Fruit fly (Drosophila melanogaster) whole organism, embryonic: Measurements from ENCODE around the gene mTerf3.

ENCODE experiments used
- CG10321 ChIP-seq: fragments of 200-800 bp; sonication (Bioruptor generic); IDR thresholded peaks from 2 replicates; pipeline ENCODE4 v1.3.6; 2022; ENCODE audit warnings: missing biosample characterization, missing genetic modification characterization
- CG10462 ChIP-seq: fragments of 200-800 bp; sonication (Bioruptor generic); optimal IDR thresholded peaks from 2 replicates; lab custom pipeline; 2016; ENCODE audit warnings: missing biosample characterization, missing genetic modification characterization
- CG13287 ChIP-seq: fragments of 200-800 bp; sonication (Bioruptor generic); IDR thresholded peaks from 2 replicates; pipeline ENCODE4 v1.3.6; 2022; ENCODE audit warnings: missing biosample characterization, missing genetic modification characterization; ENCODE audit not compliant: partially characterized antibody
- CG14965 ChIP-seq: fragments of 200-800 bp; sonication (Bioruptor generic); optimal IDR thresholded peaks from 2 replicates; lab custom pipeline; 2016; ENCODE audit warnings: missing biosample characterization, missing genetic modification characterization, borderline replicate concordance
- CG15514 ChIP-seq: fragments of 200-800 bp; sonication (Bioruptor generic); optimal IDR thresholded peaks from 3 replicates; lab custom pipeline; 2017; ENCODE audit warnings: missing biosample characterization, missing genetic modification characterization, mild to moderate bottlenecking, moderate library complexity, missing genetic modification reagents
- CG1602 ChIP-seq: fragments of 200-800 bp; sonication (Bioruptor generic); optimal IDR thresholded peaks from 3 replicates; lab custom pipeline; 2016; ENCODE audit warnings: missing biosample characterization, missing genetic modification characterization
- CG1603 ChIP-seq: fragments of 200-800 bp; sonication (Bioruptor generic); optimal IDR thresholded peaks from 2 replicates; lab custom pipeline; 2019; ENCODE audit warnings: missing biosample characterization, mild to moderate bottlenecking, missing genetic modification characterization, moderate library complexity
- CG17568 ChIP-seq: fragments of 200-800 bp; sonication (Bioruptor generic); optimal IDR thresholded peaks from 2 replicates; lab custom pipeline; 2018; ENCODE audit warnings: missing biosample characterization, mild to moderate bottlenecking, missing genetic modification characterization, moderate library complexity
- CG1832 ChIP-seq: fragments of 200-800 bp; sonication (Bioruptor generic); optimal IDR thresholded peaks from 2 replicates; lab custom pipeline; 2017; ENCODE audit warnings: missing biosample characterization, mild to moderate bottlenecking, missing genetic modification characterization, inconsistent platforms
- CG2199 ChIP-seq: fragments of 200-800 bp; sonication (Bioruptor generic); IDR thresholded peaks from 3 replicates; pipeline ENCODE4 v1.3.6; 2022; ENCODE audit warnings: missing biosample characterization, missing genetic modification characterization
- CG32532 ChIP-seq: fragments of 200-800 bp; sonication (Bioruptor generic); IDR thresholded peaks from 2 replicates; pipeline ENCODE4 v1.3.6; 2022; ENCODE audit warnings: missing biosample characterization, missing genetic modification characterization
- CG32772 ChIP-seq: fragments of 200-800 bp; sonication (Bioruptor generic); IDR thresholded peaks from 2 replicates; pipeline ENCODE4 v1.3.6; 2022; ENCODE audit warnings: missing biosample characterization, missing genetic modification characterization
- CG33557 ChIP-seq: fragments of 200-800 bp; sonication (Bioruptor generic); optimal IDR thresholded peaks from 2 replicates; lab custom pipeline; 2019; ENCODE audit warnings: missing biosample characterization, mild to moderate bottlenecking, missing genetic modification characterization, moderate library complexity
- CG5953 ChIP-seq: fragments of 200-800 bp; sonication (Bioruptor generic); IDR thresholded peaks from 2 replicates; pipeline ENCODE4 v1.3.6; 2022; ENCODE audit warnings: missing biosample characterization, missing genetic modification characterization
- CG6175 ChIP-seq: fragments of 200-800 bp; sonication (Bioruptor generic); IDR thresholded peaks from 3 replicates; pipeline ENCODE4 v1.3.6; 2022; ENCODE audit warnings: missing biosample characterization, missing genetic modification characterization
- CG7271 ChIP-seq: fragments of 200-800 bp; sonication (Bioruptor generic); optimal IDR thresholded peaks from 2 replicates; lab custom pipeline; 2018; ENCODE audit warnings: missing biosample characterization, mild to moderate bottlenecking, missing genetic modification characterization, moderate library complexity
- CG7963 ChIP-seq: fragments of 200-800 bp; sonication (Bioruptor generic); IDR thresholded peaks from 3 replicates; pipeline ENCODE4 v1.3.6; 2022; ENCODE audit warnings: missing biosample characterization, missing genetic modification characterization; ENCODE audit not compliant: partially characterized antibody
- CG9215 ChIP-seq: fragments of 200-800 bp; sonication (Bioruptor generic); IDR thresholded peaks from 2 replicates; pipeline ENCODE4 v1.3.6; 2022; ENCODE audit warnings: missing biosample characterization, missing genetic modification characterization
- CrebB ChIP-seq: fragments of 200-800 bp; sonication (Bioruptor generic); optimal IDR thresholded peaks from 3 replicates; lab custom pipeline; 2018; ENCODE audit warnings: missing biosample characterization, mild to moderate bottlenecking, missing genetic modification characterization
- D19A ChIP-seq: fragments of 200-800 bp; optimal IDR thresholded peaks from 3 replicates; lab custom pipeline; 2019; ENCODE audit warnings: missing biosample characterization, mild to moderate bottlenecking, missing genetic modification characterization, moderate library complexity
- Dll ChIP-seq: fragments of 200-800 bp; sonication (Bioruptor generic); IDR thresholded peaks from 4 replicates; pipeline ENCODE4 v1.3.6; 2022; ENCODE audit warnings: missing biosample characterization, missing genetic modification characterization; ENCODE audit not compliant: partially characterized antibody
- Dref ChIP-seq: fragments of 200-800 bp; sonication (Bioruptor generic); IDR thresholded peaks from 2 replicates; pipeline ENCODE4 v1.3.6; 2022; ENCODE audit warnings: missing biosample characterization, missing genetic modification characterization
- E2f1 ChIP-seq: fragments of 200-800 bp; sonication (Bioruptor generic); IDR thresholded peaks from 2 replicates; pipeline ENCODE4 v1.3.6; 2022; ENCODE audit warnings: missing biosample characterization, missing genetic modification characterization
- Fer1 ChIP-seq: fragments of 200-800 bp; sonication (Bioruptor generic); optimal IDR thresholded peaks from 2 replicates; lab custom pipeline; 2017; ENCODE audit warnings: missing biosample characterization, mild to moderate bottlenecking, missing genetic modification characterization
- GATAe ChIP-seq: fragments of 200-800 bp; sonication (Bioruptor generic); conservative IDR thresholded peaks from 2 replicates; pipeline ENCODE4 v1.3.6; 2022; ENCODE audit warnings: missing biosample characterization, missing genetic modification characterization
- HLH54F ChIP-seq: fragments of 200-800 bp; sonication (Bioruptor generic); optimal IDR thresholded peaks from 3 replicates; lab custom pipeline; 2016; ENCODE audit warnings: missing biosample characterization, missing genetic modification characterization
- HmgZ ChIP-seq: fragments of 200-800 bp; sonication (Bioruptor generic); optimal IDR thresholded peaks from 2 replicates; lab custom pipeline; 2018; ENCODE audit warnings: missing biosample characterization, mild to moderate bottlenecking, missing genetic modification characterization
- Mad ChIP-seq: fragments of 200-800 bp; sonication (Bioruptor generic); optimal IDR thresholded peaks from 2 replicates; lab custom pipeline; 2016; ENCODE audit warnings: missing biosample characterization, missing genetic modification characterization
- Scr ChIP-seq: fragments of 200-800 bp; sonication (Bioruptor generic); IDR thresholded peaks from 2 replicates; pipeline ENCODE4 v1.3.6; 2022; ENCODE audit warnings: missing biosample characterization, missing genetic modification characterization; ENCODE audit not compliant: partially characterized antibody
- Sry-δ ChIP-seq: fragments of 200-800 bp; sonication (Bioruptor generic); optimal IDR thresholded peaks from 2 replicates; lab custom pipeline; 2016; ENCODE audit warnings: missing biosample characterization, missing genetic modification characterization
- Ssrp ChIP-seq: fragments of 200-800 bp; sonication (Bioruptor generic); optimal IDR thresholded peaks from 2 replicates; lab custom pipeline; 2018; ENCODE audit warnings: missing biosample characterization, mild to moderate bottlenecking, missing genetic modification characterization, moderate library complexity
- al ChIP-seq: fragments of 200-800 bp; sonication (Bioruptor generic); IDR thresholded peaks from 2 replicates; pipeline ENCODE4 v1.3.6; 2022; ENCODE audit warnings: missing biosample characterization, missing genetic modification characterization
- btn ChIP-seq: fragments of 200-800 bp; sonication (Bioruptor generic); optimal IDR thresholded peaks from 2 replicates; lab custom pipeline; 2016; ENCODE audit warnings: missing biosample characterization, missing genetic modification characterization
- caup ChIP-seq: fragments of 200-800 bp; sonication (Bioruptor generic); optimal IDR thresholded peaks from 3 replicates; lab custom pipeline; 2017; ENCODE audit warnings: missing biosample characterization, mild to moderate bottlenecking, missing genetic modification characterization, moderate library complexity; ENCODE audit not compliant: severe bottlenecking
- crc ChIP-seq: fragments of 200-800 bp; sonication (Bioruptor generic); optimal IDR thresholded peaks from 2 replicates; lab custom pipeline; 2016; ENCODE audit warnings: missing biosample characterization, missing genetic modification characterization
- disco-r ChIP-seq: fragments of 200-800 bp; sonication (Bioruptor generic); optimal IDR thresholded peaks from 2 replicates; lab custom pipeline; 2016; ENCODE audit warnings: missing biosample characterization, missing genetic modification characterization
- dysf ChIP-seq: fragments of 200-800 bp; sonication (Bioruptor generic); IDR thresholded peaks from 3 replicates; pipeline ENCODE4 v1.3.6; 2022; ENCODE audit warnings: missing biosample characterization, missing genetic modification characterization
- eyg ChIP-seq: fragments of 200-800 bp; sonication (Bioruptor generic); optimal IDR thresholded peaks from 3 replicates; lab custom pipeline; 2016; ENCODE audit warnings: missing biosample characterization, missing genetic modification characterization
- gcm ChIP-seq: fragments of 200-800 bp; sonication (Bioruptor generic); optimal IDR thresholded peaks from 2 replicates; lab custom pipeline; 2019; ENCODE audit warnings: missing biosample characterization, mild to moderate bottlenecking, missing genetic modification characterization, moderate library complexity
- gfzf ChIP-seq: fragments of 200-800 bp; sonication (Bioruptor generic); optimal IDR thresholded peaks from 2 replicates; lab custom pipeline; 2016; ENCODE audit warnings: missing biosample characterization, mild to moderate bottlenecking, missing genetic modification characterization, moderate library complexity
- grn ChIP-seq: fragments of 200-800 bp; sonication (Bioruptor generic); optimal IDR thresholded peaks from 3 replicates; lab custom pipeline; 2017; ENCODE audit warnings: missing biosample characterization, missing genetic modification characterization
- ham ChIP-seq: fragments of 200-800 bp; sonication (Bioruptor generic); IDR thresholded peaks from 2 replicates; pipeline ENCODE4 v1.3.6; 2022; ENCODE audit warnings: missing biosample characterization, missing genetic modification characterization
- lab ChIP-seq: fragments of 200-800 bp; sonication (Bioruptor generic); optimal IDR thresholded peaks from 3 replicates; lab custom pipeline; 2017; ENCODE audit warnings: missing biosample characterization, missing genetic modification characterization, mild to moderate bottlenecking, moderate library complexity, missing genetic modification reagents
- mld ChIP-seq: fragments of 200-800 bp; sonication (Bioruptor generic); IDR thresholded peaks from 3 replicates; pipeline ENCODE4 v1.3.6; 2022; ENCODE audit warnings: missing biosample characterization, missing genetic modification characterization; ENCODE audit not compliant: partially characterized antibody
- row ChIP-seq: fragments of 200-800 bp; sonication (Bioruptor generic); IDR thresholded peaks from 3 replicates; pipeline ENCODE4 v1.3.6; 2022; ENCODE audit warnings: missing biosample characterization, missing genetic modification characterization
- stwl ChIP-seq: fragments of 200-800 bp; sonication (Bioruptor generic); optimal IDR thresholded peaks from 3 replicates; lab custom pipeline; 2018; ENCODE audit warnings: missing biosample characterization, mild to moderate bottlenecking, missing genetic modification characterization, moderate library complexity
- sug ChIP-seq: fragments of 200-800 bp; optimal IDR thresholded peaks from 2 replicates; lab custom pipeline; 2019; ENCODE audit warnings: missing biosample characterization, mild to moderate bottlenecking, missing genetic modification characterization, moderate library complexity
- trh ChIP-seq: fragments of 200-800 bp; sonication (Bioruptor generic); optimal IDR thresholded peaks from 2 replicates; lab custom pipeline; 2016; ENCODE audit warnings: missing biosample characterization, missing genetic modification characterization
- twi ChIP-seq: fragments of 200-800 bp; optimal IDR thresholded peaks from 2 replicates; lab custom pipeline; 2019; ENCODE audit warnings: missing biosample characterization, mild to moderate bottlenecking, missing genetic modification characterization, moderate library complexity
- usp ChIP-seq: fragments of >200 bp; optimal IDR thresholded peaks from 2 replicates; lab custom pipeline; 2017; ENCODE audit warnings: missing biosample characterization, missing genetic modification characterization

The mTerf3 gene

dm6 chr3L:20491525-20492132 is 28.9 kb downstream of the mTerf3 start, which contains the start of gene ND-39 (continued):
- TF ChIP-seq D19A (tag; lab: Kevin White, UChicago) (no peak), gcm (GFP tag; lab: Kevin White, UChicago) (no peak), lab (GFP tag; lab: Kevin White, UChicago) (peak; percentile 55), Mad (GFP tag; lab: Kevin White, UChicago) (no peak), CrebB (no peak), HmgZ (tag; lab: Kevin White, UChicago) (peak; percentile 24), usp (no peak), stwl (peak; percentile 49), CG17568 (GFP tag; lab: Kevin White, UChicago) (no peak), CG2199 (GFP tag; lab: Robert Waterston, UW) (peak; percentile 90), al (GFP tag; lab: Robert Waterston, UW) (no peak), CG33557 (GFP tag; lab: Kevin White, UChicago) (no peak), mld (no peak), CG1603 (tag; lab: Kevin White, UChicago) (peak; percentile 1), CG14965 (GFP tag; lab: Kevin White, UChicago) (no peak), Dll (GFP tag; lab: Robert Waterston, UW) (0 out of 4 replicates have a peak, but pooled peaks have one; percentile 10), crc (no peak), ham (GFP tag; lab: Robert Waterston, UW) (no peak), CG32772 (no peak), CG6175 (GFP tag; lab: Robert Waterston, UW) (no peak), GATAe (GFP tag; lab: Robert Waterston, UW) (peak; percentile 98), CG7963 (no peak), CG32532 (GFP tag; lab: Robert Waterston, UW) (no peak), CG1832 (GFP tag; lab: Kevin White, UChicago) (peak; percentile 23), Fer1 (GFP tag; lab: Kevin White, UChicago) (no peak), CG5953 (GFP tag; lab: Robert Waterston, UW) (no peak), HLH54F (GFP tag; lab: Kevin White, UChicago) (no peak), disco-r (no peak), CG15514 (GFP tag; lab: Kevin White, UChicago) (peak; percentile 16), Dref (GFP tag; lab: Robert Waterston, UW) (peak; percentile 54), Sry-δ (peak; percentile 84), btn (GFP tag; lab: Kevin White, UChicago) (no peak), CG13287 (GFP tag; lab: Robert Waterston, UW) (peak; percentile 54), twi (tag; lab: Kevin White, UChicago) (no peak), grn (GFP tag; lab: Kevin White, UChicago) (peak; percentile 94), gfzf (GFP tag; lab: Kevin White, UChicago) (no peak), CG10462 (GFP tag; lab: Kevin White, UChicago) (no peak), eyg (GFP tag; lab: Kevin White, UChicago) (no peak), dysf (no peak), CG7271 (tag; lab: Kevin White, UChicago) (no peak), row (GFP tag; lab: Robert Waterston, UW) (peak; percentile 34; the same call in 1 of the 3 replicates), CG9215 (GFP tag; lab: Robert Waterston, UW) (no peak), CG10321 (GFP tag; lab: Robert Waterston, UW) (peak; percentile 82), caup (GFP tag; lab: Kevin White, UChicago) (no peak), CG1602 (GFP tag; lab: Kevin White, UChicago) (no peak), Scr (0 out of 2 replicates have a peak, but pooled peaks have one; percentile 14), Ssrp (tag; lab: Kevin White, UChicago) (no peak), trh (GFP tag; lab: Kevin White, UChicago) (no peak), E2f1 (GFP tag; lab: Robert Waterston, UW) (no peak), sug (tag; lab: Kevin White, UChicago) (peak; percentile 63)
